Worm (Caenorhabditis elegans) whole organism, late embryonic: ENCODE results near the gene srj-29.

Experiments used
- C08G9.2 ChIP-seq: sonication (generic microtip); optimal IDR thresholded peaks from 2 replicates; lab custom pipeline; 2016; ENCODE audit warnings: mild to moderate bottlenecking, missing genetic modification characterization, moderate library complexity, missing compliant biosample characterization
- C38D4.7 ChIP-seq: fragments of 200-800 bp; sonication (Bioruptor generic); optimal IDR thresholded peaks from 2 replicates; lab custom pipeline; 2018; ENCODE audit warnings: mild to moderate bottlenecking, missing genetic modification characterization, moderate library complexity, missing compliant biosample characterization
- Y22D7AL.16 ChIP-seq: sonication (generic microtip); optimal IDR thresholded peaks from 2 replicates; lab custom pipeline; 2016; ENCODE audit warnings: missing genetic modification characterization, missing compliant biosample characterization
- ama-1 ChIP-seq: fragments of 150-350 bp; optimal IDR thresholded peaks from 2 replicates; lab custom pipeline; 2014
- ceh-18 ChIP-seq: sonication (generic microtip); optimal IDR thresholded peaks from 2 replicates; lab custom pipeline; 2016; ENCODE audit warnings: missing genetic modification characterization, missing compliant biosample characterization
- ceh-19 ChIP-seq: fragments of 200-800 bp; sonication (Bioruptor generic); optimal IDR thresholded peaks from 2 replicates; lab custom pipeline; 2018; ENCODE audit warnings: mild to moderate bottlenecking, missing genetic modification characterization, missing compliant biosample characterization
- ceh-2 ChIP-seq: sonication (generic microtip); optimal IDR thresholded peaks from 2 replicates; lab custom pipeline; 2016; ENCODE audit warnings: missing genotype, missing genetic modification characterization, missing compliant biosample characterization
- ceh-22 ChIP-seq: sonication (generic microtip); optimal IDR thresholded peaks from 2 replicates; lab custom pipeline; 2017; ENCODE audit warnings: missing biosample characterization, missing genetic modification characterization
- ceh-30 ChIP-seq: fragments of 150-350 bp; optimal IDR thresholded peaks from 2 replicates; lab custom pipeline; 2014; ENCODE audit warnings: missing biosample characterization, missing genetic modification characterization
- ceh-31 ChIP-seq: sonication (generic microtip); optimal IDR thresholded peaks from 2 replicates; lab custom pipeline; 2016; ENCODE audit warnings: missing genetic modification characterization, missing compliant biosample characterization
- ceh-34 ChIP-seq: sonication (generic microtip); optimal IDR thresholded peaks from 2 replicates; lab custom pipeline; 2016; ENCODE audit warnings: mild to moderate bottlenecking, missing genetic modification characterization, missing compliant biosample characterization
- ceh-45 ChIP-seq: fragments of 200-800 bp; sonication (Bioruptor generic); IDR thresholded peaks from 2 replicates; pipeline ENCODE4 v1.3.6; 2022; ENCODE audit warnings: missing genetic modification reagents, missing genetic modification characterization, missing compliant biosample characterization
- ceh-6 ChIP-seq: fragments of 200-800 bp; sonication (Bioruptor generic); optimal IDR thresholded peaks from 2 replicates; lab custom pipeline; 2018; ENCODE audit warnings: mild to moderate bottlenecking, missing genetic modification characterization, missing compliant biosample characterization
- ceh-9 ChIP-seq: sonication (generic microtip); optimal IDR thresholded peaks from 2 replicates; lab custom pipeline; 2016; ENCODE audit warnings: mild to moderate bottlenecking, missing genetic modification characterization, inconsistent platforms, missing compliant biosample characterization
- che-1 ChIP-seq: sonication (generic microtip); optimal IDR thresholded peaks from 2 replicates; lab custom pipeline; 2016; ENCODE audit warnings: mild to moderate bottlenecking, missing genetic modification characterization, missing compliant biosample characterization
- dve-1 ChIP-seq: sonication (generic microtip); optimal IDR thresholded peaks from 2 replicates; lab custom pipeline; 2017; ENCODE audit warnings: antibody characterized with exemption, mild to moderate bottlenecking, missing genetic modification characterization, missing compliant biosample characterization
- ets-4 ChIP-seq: sonication (generic microtip); optimal IDR thresholded peaks from 2 replicates; lab custom pipeline; 2016; ENCODE audit warnings: missing genetic modification characterization, missing compliant biosample characterization
- eyg-1 ChIP-seq: sonication (generic microtip); optimal IDR thresholded peaks from 2 replicates; lab custom pipeline; 2016; ENCODE audit warnings: missing genotype, missing genetic modification characterization, missing compliant biosample characterization
- hlh-6 ChIP-seq: sonication (generic microtip); optimal IDR thresholded peaks from 2 replicates; lab custom pipeline; 2016; ENCODE audit warnings: missing genotype, missing genetic modification characterization, missing compliant biosample characterization
- madf-2 ChIP-seq: sonication (generic microtip); optimal IDR thresholded peaks from 2 replicates; lab custom pipeline; 2017; ENCODE audit warnings: missing genetic modification characterization, missing compliant biosample characterization
- nfya-1 ChIP-seq: sonication (generic microtip); optimal IDR thresholded peaks from 2 replicates; lab custom pipeline; 2017; ENCODE audit warnings: missing genetic modification characterization, mild to moderate bottlenecking, missing compliant biosample characterization, antibody characterized with exemption, moderate library complexity
- nhr-232 ChIP-seq: sonication (generic microtip); optimal IDR thresholded peaks from 2 replicates; lab custom pipeline; 2016; ENCODE audit warnings: missing genetic modification characterization, missing compliant biosample characterization
- npax-4 ChIP-seq: sonication (generic microtip); optimal IDR thresholded peaks from 2 replicates; lab custom pipeline; 2016; ENCODE audit warnings: missing genetic modification characterization, missing compliant biosample characterization
- odd-2 ChIP-seq: sonication (generic microtip); optimal IDR thresholded peaks from 2 replicates; lab custom pipeline; 2017; ENCODE audit warnings: antibody characterized with exemption, mild to moderate bottlenecking, missing genetic modification characterization, missing compliant biosample characterization
- pag-3 ChIP-seq: sonication (generic microtip); optimal IDR thresholded peaks from 2 replicates; lab custom pipeline; 2016; ENCODE audit warnings: missing compliant biosample characterization, missing genetic modification characterization, borderline replicate concordance
- rnt-1 ChIP-seq: sonication (generic microtip); optimal IDR thresholded peaks from 2 replicates; lab custom pipeline; 2016; ENCODE audit warnings: missing genetic modification characterization, missing compliant biosample characterization
- sox-2 ChIP-seq: fragments of 200-800 bp; sonication (Bioruptor generic); IDR thresholded peaks from 2 replicates; pipeline ENCODE4 v1.3.6; 2022; ENCODE audit warnings: missing genetic modification reagents, missing genetic modification characterization, missing compliant biosample characterization
- sox-4 ChIP-seq: sonication (generic microtip); optimal IDR thresholded peaks from 2 replicates; lab custom pipeline; 2017; ENCODE audit warnings: mild to moderate bottlenecking, missing genetic modification characterization, inconsistent platforms, missing compliant biosample characterization
- tbx-7 ChIP-seq: sonication (generic microtip); optimal IDR thresholded peaks from 2 replicates; lab custom pipeline; 2016; ENCODE audit warnings: missing genotype, missing genetic modification characterization, missing compliant biosample characterization
- ttx-3 ChIP-seq: sonication (generic microtip); optimal IDR thresholded peaks from 2 replicates; lab custom pipeline; 2016; ENCODE audit warnings: missing genetic modification reagents, missing genetic modification characterization, missing compliant biosample characterization
- unc-3 ChIP-seq, 2 experiments: fragments of 200-800 bp in 1 of 2; sonication (Bioruptor generic) in 1 of 2; sonication (generic microtip) in 1 of 2; conservative IDR thresholded peaks in 1 of 2; optimal IDR thresholded peaks in 1 of 2; 2 replicates each; pipeline versions ENCODE4 v1.3.6 to Lab custom; 2016 to 2022; ENCODE audit warnings: missing compliant biosample characterization in 2 of 2, missing genetic modification characterization in 2 of 2, missing genetic modification reagents in 1 of 2
- unc-42 ChIP-seq: sonication (generic microtip); optimal IDR thresholded peaks from 2 replicates; lab custom pipeline; 2016; ENCODE audit warnings: missing genotype, missing genetic modification characterization, missing compliant biosample characterization
- ztf-16 ChIP-seq: sonication (generic microtip); optimal IDR thresholded peaks from 2 replicates; lab custom pipeline; 2017; ENCODE audit warnings: missing genetic modification characterization, missing compliant biosample characterization

srj-29 gene

DNA sequence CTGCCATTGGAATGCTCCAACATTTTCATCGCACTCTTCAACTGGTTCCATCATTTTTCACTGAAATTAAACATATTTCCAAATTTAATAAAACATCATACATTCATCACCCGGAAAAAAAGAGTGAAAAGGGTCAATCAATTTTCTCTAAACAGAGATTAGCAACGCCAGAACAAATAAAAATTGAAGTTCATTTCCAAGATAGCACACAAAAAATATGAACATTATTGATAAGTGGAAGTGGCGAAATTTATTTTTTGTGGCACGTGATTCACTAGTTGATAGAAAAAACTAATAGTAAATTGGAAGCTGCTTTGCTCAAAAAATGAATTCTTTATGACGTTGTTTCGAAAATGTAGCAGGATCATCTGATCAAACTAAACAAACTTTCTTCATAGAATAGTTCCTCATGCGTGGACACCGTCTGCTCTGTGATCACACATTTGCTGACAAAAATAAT, at the start of gene srj-29, which contains the start of gene F14H3.12:
Gene srj-29, plus strand, starts transcription at position 410 of the 460 bp plus-strand sequence.
Gene F14H3.12, minus strand, starts transcription at position 74 of the 460 bp plus-strand sequence.
- TF ChIP-seq ama-1 (lab: Kevin White, UChicago), result no peak
- TF ChIP-seq sox-2 (GFP tag; lab: Robert Waterston, UW), result no peak
- TF ChIP-seq nfya-1 (tag; lab: Kevin White, UChicago), result no peak
- no peak for TF ChIP-seq ceh-34 (tag; lab: Kevin White, UChicago)

DNA sequence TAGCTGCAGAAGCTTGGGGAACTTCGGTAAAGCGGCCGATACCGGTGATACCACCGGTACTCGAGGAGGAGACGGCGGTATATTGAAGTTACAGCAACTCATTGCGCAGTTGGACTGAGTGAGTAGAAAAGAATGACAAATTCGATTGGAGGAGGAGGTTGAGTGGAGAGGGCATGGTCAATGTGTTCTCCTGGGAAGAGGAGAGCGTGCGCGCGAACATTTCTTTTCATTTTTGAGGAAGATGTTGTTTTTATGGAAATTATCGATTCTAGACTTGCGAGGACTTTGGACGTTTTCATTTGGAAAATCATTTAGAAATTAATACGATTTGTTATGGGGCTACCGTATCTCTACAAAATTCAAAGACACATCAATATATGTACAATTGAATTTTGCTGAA, 46.2 kb upstream of the srj-29 start:
- TF ChIP-seq ceh-22 (no peak), sox-4 (tag; lab: Kevin White, UChicago) (no peak), tbx-7 (no peak), ets-4 (tag; lab: Kevin White, UChicago) (no peak), ceh-19 (GFP tag; lab: Kevin White, UChicago) (no peak), npax-4 (tag; lab: Kevin White, UChicago) (no peak), rnt-1 (tag; lab: Kevin White, UChicago) (no peak), pag-3 (tag; lab: Kevin White, UChicago) (no peak), unc-3 (GFP tag; conservative IDR thresholded peaks at IDR 0.05; lab: Robert Waterston, UW) (no peak), unc-3 (tag; optimal IDR thresholded peaks at IDR 0.05; lab: Kevin White, UChicago) (no peak), C38D4.7 (GFP tag; lab: Kevin White, UChicago) (no peak), dve-1 (tag; lab: Kevin White, UChicago) (no peak)

DNA sequence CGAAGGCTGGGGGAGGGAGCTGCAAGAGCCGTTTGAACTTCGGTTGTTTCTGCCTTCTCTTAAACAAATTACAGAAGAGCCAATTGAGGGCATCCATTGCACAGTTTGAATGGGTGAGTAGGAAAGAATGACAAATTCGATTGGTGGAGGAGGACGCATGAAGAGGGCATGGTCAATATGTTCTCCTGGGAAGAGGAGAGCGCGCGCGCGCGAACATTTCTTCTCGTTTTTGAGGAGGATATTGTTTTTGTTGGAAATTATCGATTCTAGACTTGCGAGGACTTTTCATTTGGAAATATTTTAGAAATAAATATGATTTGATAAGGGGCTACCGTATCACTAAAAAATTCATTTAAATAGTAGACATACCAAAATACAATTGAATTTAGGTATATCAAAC, 43.9 kb upstream of the srj-29 start, which contains the start of gene T10C6.7:
Gene T10C6.7, minus strand, starts transcription at position 143 of the 400 bp plus-strand sequence.
- TF ChIP-seq eyg-1 (no peak), ceh-30 (tag; lab: Kevin White, UChicago) (no peak), che-1 (tag; lab: Kevin White, UChicago) (no peak), unc-42 (tag; lab: Kevin White, UChicago) (no peak), Y22D7AL.16 (tag; lab: Kevin White, UChicago) (no peak), nhr-232 (tag; lab: Kevin White, UChicago) (no peak), ceh-6 (GFP tag; lab: Kevin White, UChicago) (no peak), odd-2 (no peak), hlh-6 (tag; lab: Kevin White, UChicago) (no peak), ttx-3 (tag; lab: Kevin White, UChicago) (no peak), ama-1 (lab: Kevin White, UChicago) (no peak), ets-4 (tag; lab: Kevin White, UChicago) (no peak)

DNA sequence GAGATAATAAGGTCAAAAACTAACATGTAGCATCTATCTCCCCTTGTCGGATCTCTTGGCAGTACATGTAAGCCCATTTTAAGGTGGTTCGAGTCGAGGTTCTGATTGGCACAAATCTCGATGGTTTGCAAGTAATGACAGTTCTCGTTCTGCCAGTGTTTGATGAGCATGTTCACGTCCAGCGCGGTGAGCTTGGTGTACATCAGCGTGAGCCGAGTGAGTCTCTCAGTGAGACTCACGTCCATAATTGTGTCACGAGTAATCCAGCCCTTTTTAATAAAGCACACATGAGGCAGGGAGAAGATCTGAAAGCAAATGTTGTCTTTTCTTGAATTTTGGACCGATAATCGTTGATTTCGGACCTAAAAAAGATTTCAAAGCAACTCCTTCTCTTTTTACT, 42.7 kb upstream of the srj-29 start, which contains the start of gene T10C6.16:
Gene T10C6.16, minus strand, starts transcription at position 245 of the 400 bp plus-strand sequence.
- TF ChIP-seq madf-2 (tag; lab: Kevin White, UChicago) (no peak), ceh-31 (tag; lab: Kevin White, UChicago) (no peak), C08G9.2 (tag; lab: Kevin White, UChicago) (no peak), hlh-6 (tag; lab: Kevin White, UChicago) (no peak), ztf-16 (tag; lab: Kevin White, UChicago) (no peak), ceh-9 (tag; lab: Kevin White, UChicago) (no peak), rnt-1 (tag; lab: Kevin White, UChicago) (no peak), ceh-18 (tag; lab: Kevin White, UChicago) (no peak), ama-1 (lab: Kevin White, UChicago) (no peak), nhr-232 (tag; lab: Kevin White, UChicago) (no peak), ceh-2 (tag; lab: Kevin White, UChicago) (no peak)

DNA sequence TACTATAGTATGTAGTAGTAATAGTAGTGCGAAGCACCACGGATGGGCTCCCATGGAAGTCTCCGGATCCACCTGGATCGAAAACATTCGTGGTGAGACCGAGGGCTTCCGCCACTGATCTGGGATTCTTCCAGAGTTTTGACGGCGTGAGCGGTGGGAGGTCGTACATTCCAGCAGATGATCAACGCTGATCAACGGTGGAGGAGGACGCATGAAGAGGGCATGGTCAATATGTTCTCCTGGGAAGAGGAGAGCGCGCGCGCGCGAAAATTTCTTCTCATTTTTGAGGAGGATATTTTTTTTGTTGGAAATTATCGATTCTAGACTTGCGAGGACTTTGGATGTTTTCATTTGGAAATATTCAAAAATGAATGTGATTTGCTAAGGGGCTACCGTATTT, 42.0 kb upstream of the srj-29 start:
- no peak for TF ChIP-seq ceh-31 (tag; lab: Kevin White, UChicago)
- TF ChIP-seq hlh-6 (tag; lab: Kevin White, UChicago), result no peak
- no peak for TF ChIP-seq ceh-45 (GFP tag; lab: Robert Waterston, UW)
- no peak for TF ChIP-seq ceh-9 (tag; lab: Kevin White, UChicago)
